Worm (Caenorhabditis elegans) whole organism, L4 larva: ENCODE results near the gene ZK1086.2.

Experiments used
- D1046.2 ChIP-seq: fragments of 200-800 bp; sonication (Bioruptor generic); IDR thresholded peaks from 2 replicates; pipeline ENCODE4 v1.3.6; 2022; ENCODE audit warnings: missing genetic modification characterization, missing compliant biosample characterization
- F10B5.3 ChIP-seq: sonication (generic microtip); optimal IDR thresholded peaks from 2 replicates; lab custom pipeline; 2016; ENCODE audit warnings: mild to moderate bottlenecking, missing genetic modification characterization, missing compliant biosample characterization
- Y105C5A.15 ChIP-seq: fragments of 200-800 bp; sonication (Bioruptor generic); IDR thresholded peaks from 2 replicates; pipeline ENCODE4 v1.3.6; 2022; ENCODE audit warnings: missing genetic modification characterization, missing compliant biosample characterization
- aha-1 ChIP-seq: fragments of 150-350 bp; peaks from one replicate; lab custom pipeline; 2014; ENCODE audit warnings: missing biosample characterization, missing genetic modification characterization
- arid-1 ChIP-seq: fragments of 200-800 bp; sonication (Bioruptor generic); conservative IDR thresholded peaks from 2 replicates; pipeline ENCODE4 v1.3.6; 2022; ENCODE audit warnings: missing genetic modification reagents, missing genetic modification characterization, missing compliant biosample characterization
- ceh-44 ChIP-seq: fragments of 200-800 bp; sonication (Bioruptor generic); IDR thresholded peaks from 2 replicates; pipeline ENCODE4 v1.3.6; 2022; ENCODE audit warnings: missing genetic modification reagents, missing genetic modification characterization, missing compliant biosample characterization
- ces-1 ChIP-seq: fragments of 150-350 bp; sonication (generic microtip); optimal IDR thresholded peaks from 4 replicates; lab custom pipeline; 2014; ENCODE audit warnings: missing biosample characterization, missing genetic modification reagents, missing genetic modification characterization
- ctbp-1 ChIP-seq: fragments of 200-800 bp; sonication (Bioruptor generic); IDR thresholded peaks from 2 replicates; pipeline ENCODE4 v1.3.6; 2022; ENCODE audit warnings: missing genetic modification reagents, missing genetic modification characterization, missing compliant biosample characterization
- daf-16 ChIP-seq, 3 experiments: sonication (generic microtip); optimal IDR thresholded peaks; 2 replicates each; lab custom pipeline; 2016 to 2017; ENCODE audit warnings: missing genetic modification characterization in 3 of 3, missing genetic modification reagents in 3 of 3, mild to moderate bottlenecking in 2 of 3, missing compliant biosample characterization in 2 of 3, missing biosample characterization in 1 of 3, moderate library complexity in 1 of 3
- daf-8 ChIP-seq: fragments of 200-800 bp; sonication (Bioruptor generic); IDR thresholded peaks from 2 replicates; pipeline ENCODE4 v1.3.6; 2022; ENCODE audit warnings: missing genetic modification characterization, missing compliant biosample characterization
- dmd-6 ChIP-seq: fragments of 200-800 bp; sonication (Bioruptor generic); IDR thresholded peaks from 2 replicates; pipeline ENCODE4 v1.3.6; 2022; ENCODE audit warnings: missing genetic modification reagents, missing genetic modification characterization, missing compliant biosample characterization
- dmd-8 ChIP-seq: fragments of 200-800 bp; sonication (Bioruptor generic); IDR thresholded peaks from 2 replicates; pipeline ENCODE4 v1.3.6; 2022; ENCODE audit warnings: missing genetic modification characterization, missing compliant biosample characterization
- dmd-9 ChIP-seq: fragments of 200-800 bp; sonication (Bioruptor generic); IDR thresholded peaks from 2 replicates; pipeline ENCODE4 v1.3.6; 2022; ENCODE audit warnings: missing genetic modification reagents, missing genetic modification characterization, missing compliant biosample characterization
- duxl-1 ChIP-seq: sonication (generic microtip); optimal IDR thresholded peaks from 2 replicates; lab custom pipeline; 2016; ENCODE audit warnings: mild to moderate bottlenecking, missing genetic modification characterization, moderate library complexity, missing compliant biosample characterization; ENCODE audit not compliant: poor library complexity
- dve-1 ChIP-seq: sonication (generic microtip); optimal IDR thresholded peaks from 2 replicates; lab custom pipeline; 2017; ENCODE audit warnings: antibody characterized with exemption, mild to moderate bottlenecking, missing genetic modification characterization, missing compliant biosample characterization; ENCODE audit not compliant: insufficient read depth
- egl-27 ChIP-seq: sonication (generic microtip); optimal IDR thresholded peaks from 3 replicates; lab custom pipeline; 2017; ENCODE audit warnings: missing biosample characterization, missing genetic modification reagents, missing genetic modification characterization
- fkh-10 ChIP-seq: fragments of 150-350 bp; optimal IDR thresholded peaks from 2 replicates; lab custom pipeline; 2014; ENCODE audit warnings: missing biosample characterization, missing genetic modification reagents, missing genetic modification characterization
- hif-1 ChIP-seq, 2 experiments: sonication (generic microtip); optimal IDR thresholded peaks; 2 replicates each; lab custom pipeline; 2016 to 2017; ENCODE audit warnings: missing compliant biosample characterization in 2 of 2, missing genetic modification characterization in 2 of 2, missing genetic modification reagents in 2 of 2, missing genotype in 2 of 2, mild to moderate bottlenecking in 1 of 2
- hlh-30 ChIP-seq: sonication (generic microtip); optimal IDR thresholded peaks from 2 replicates; lab custom pipeline; 2017; ENCODE audit warnings: antibody characterized with exemption, mild to moderate bottlenecking, missing genetic modification characterization, missing compliant biosample characterization; ENCODE audit not compliant: insufficient read depth
- hmg-1.1 ChIP-seq: fragments of 200-800 bp; sonication (Bioruptor generic); IDR thresholded peaks from 2 replicates; pipeline ENCODE4 v1.3.6; 2022; ENCODE audit warnings: missing genetic modification reagents, missing genetic modification characterization, missing compliant biosample characterization
- lim-7 ChIP-seq: fragments of 200-800 bp; sonication (Bioruptor generic); IDR thresholded peaks from 2 replicates; pipeline ENCODE4 v1.3.6; 2022; ENCODE audit warnings: missing genetic modification characterization, missing compliant biosample characterization
- lin-13 ChIP-seq: fragments of 150-350 bp; optimal IDR thresholded peaks from 2 replicates; lab custom pipeline; 2014; ENCODE audit warnings: missing biosample characterization, missing genetic modification reagents, missing genetic modification characterization
- lsy-2 ChIP-seq, 2 experiments: fragments of 150-350 bp in 1 of 2; sonication (generic microtip) in 1 of 2; optimal IDR thresholded peaks; 2 replicates each; lab custom pipeline; 2014 to 2017; ENCODE audit warnings: missing biosample characterization in 2 of 2, missing genetic modification characterization in 2 of 2
- mdt-29 ChIP-seq: fragments of 200-800 bp; sonication (Bioruptor generic); IDR thresholded peaks from 2 replicates; pipeline ENCODE4 v1.3.6; 2022; ENCODE audit warnings: missing genetic modification reagents, missing genetic modification characterization, missing compliant biosample characterization
- nhr-11 ChIP-seq: fragments of 150-350 bp; optimal IDR thresholded peaks from 2 replicates; lab custom pipeline; 2014; ENCODE audit warnings: missing biosample characterization, missing genetic modification characterization
- nhr-111 ChIP-seq: fragments of 200-800 bp; sonication (Bioruptor generic); optimal IDR thresholded peaks from 2 replicates; lab custom pipeline; 2018; ENCODE audit warnings: mild to moderate bottlenecking, missing genetic modification characterization, missing compliant biosample characterization
- nhr-25 ChIP-seq: sonication (generic microtip); optimal IDR thresholded peaks from 2 replicates; lab custom pipeline; 2017; ENCODE audit warnings: missing genetic modification characterization, mild to moderate bottlenecking, missing compliant biosample characterization, antibody characterized with exemption, moderate library complexity, borderline replicate concordance; ENCODE audit not compliant: insufficient read depth
- nhr-28 ChIP-seq: fragments of 150-350 bp; optimal IDR thresholded peaks from 2 replicates; lab custom pipeline; 2014; ENCODE audit warnings: missing biosample characterization, missing genetic modification characterization
- pha-4 ChIP-seq, 2 experiments: fragments of 150-350 bp in 1 of 2; fragments of 200-800 bp in 1 of 2; sonication (Bioruptor generic) in 1 of 2; IDR thresholded peaks in 1 of 2; optimal IDR thresholded peaks in 1 of 2; 2 replicates each; pipeline versions ENCODE4 v1.3.6 to Lab custom; 2014 to 2022; ENCODE audit warnings: missing genetic modification characterization in 2 of 2, missing genetic modification reagents in 2 of 2, missing biosample characterization in 1 of 2, missing compliant biosample characterization in 1 of 2
- pqm-1 ChIP-seq: sonication (generic microtip); optimal IDR thresholded peaks from 2 replicates; lab custom pipeline; 2017; ENCODE audit warnings: missing biosample characterization, missing genetic modification characterization
- rbr-2 ChIP-seq: sonication (generic microtip); optimal IDR thresholded peaks from 2 replicates; lab custom pipeline; 2016; ENCODE audit warnings: missing genotype, missing genetic modification characterization, missing compliant biosample characterization
- skn-1 ChIP-seq: fragments of 150-350 bp; optimal IDR thresholded peaks from 2 replicates; lab custom pipeline; 2014; ENCODE audit warnings: missing biosample characterization, missing genetic modification characterization
- snpc-1.2 ChIP-seq: fragments of 200-800 bp; sonication (Bioruptor generic); IDR thresholded peaks from 2 replicates; pipeline ENCODE4 v1.3.6; 2022; ENCODE audit warnings: missing genetic modification reagents, missing genetic modification characterization, missing compliant biosample characterization
- unc-62 ChIP-seq, 3 experiments: fragments of 150-350 bp in 1 of 3; sonication (generic microtip); optimal IDR thresholded peaks in 2 of 3; peaks in 1 of 3; 1 replicate in 1 of 3; 2 replicates in 2 of 3; lab custom pipeline; 2014 to 2017; ENCODE audit warnings: missing biosample characterization in 3 of 3, missing genetic modification characterization in 3 of 3, missing genetic modification reagents in 3 of 3, missing genotype in 1 of 3
- zag-1 ChIP-seq: fragments of 150-350 bp; optimal IDR thresholded peaks from 2 replicates; lab custom pipeline; 2014; ENCODE audit warnings: missing biosample characterization, missing genetic modification characterization

The ZK1086.2 gene

ce11 chrX:13823482-13823881 lies 30.1 kb upstream of the ZK1086.2 start, which contains the start of gene twk-23:
Gene twk-23, minus strand, starts transcription at chrX:13823582.
- no peak for TF ChIP-seq nhr-25
- TF ChIP-seq nhr-111 (GFP tag; lab: Kevin White, UChicago), result no peak
- TF ChIP-seq unc-62 (GFP tag; optimal IDR thresholded peaks at IDR 0.05 in 1 of 2; lab: Kevin White, UChicago), result peak in 1 of 2 experiments; percentile 12
- no peak for TF ChIP-seq unc-62 (tag; optimal IDR thresholded peaks at IDR 0.05; lab: Kevin White, UChicago)
- peak; percentile 3 for TF ChIP-seq aha-1

DNA sequence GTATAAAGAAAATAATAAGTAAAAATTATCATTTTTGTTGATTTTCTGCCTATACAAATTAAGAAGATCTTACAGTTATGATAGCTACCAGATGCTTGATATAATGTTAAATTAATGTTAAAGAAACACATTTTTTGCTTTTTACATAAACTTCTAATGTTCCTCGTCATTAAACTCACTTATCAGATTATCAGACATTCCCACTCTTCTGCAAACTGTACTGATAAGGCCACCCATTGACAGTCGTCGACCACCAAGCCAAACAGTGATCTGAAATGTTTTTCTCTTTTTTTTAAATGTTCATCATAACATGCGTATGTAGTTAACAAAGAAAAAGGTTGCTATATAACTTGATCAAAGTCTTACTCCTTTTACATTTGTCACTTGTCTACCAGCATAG lies 25.4 kb upstream of the ZK1086.2 start:
- TF ChIP-seq aha-1, result peak; percentile 85
- no peak for TF ChIP-seq rbr-2 (tag; lab: Kevin White, UChicago)
- TF ChIP-seq arid-1 (GFP tag; lab: Robert Waterston, UW), result no peak
- no peak for TF ChIP-seq egl-27
- TF ChIP-seq pqm-1 (tag; lab: Kevin White, UChicago), result peak; percentile 55

- TF ChIP-seq fkh-10 (peak; percentile 2), zag-1 (tag; lab: Kevin White, UChicago) (no peak), lin-13 (no peak), unc-62 (GFP tag; optimal IDR thresholded peaks at IDR 0.05 in 1 of 2; lab: Kevin White, UChicago) (no peak), unc-62 (tag; optimal IDR thresholded peaks at IDR 0.05; lab: Kevin White, UChicago) (no peak), nhr-11 (tag; lab: Kevin White, UChicago) (no peak), mdt-29 (GFP tag; lab: Robert Waterston, UW) (no peak), hlh-30 (no peak), dmd-8 (GFP tag; lab: Robert Waterston, UW) (no peak), ces-1 (GFP tag; lab: Kevin White, UChicago) (no peak), dve-1 (tag; lab: Kevin White, UChicago) (no peak), hmg-1.1 (GFP tag; lab: Robert Waterston, UW) (0 out of 2 replicates have a peak, but pooled peaks have one; percentile 20), hif-1 (tag; optimal IDR thresholded peaks at IDR 0.05; lab: Kevin White, UChicago) (peak in 1 of 2 experiments; percentile 24), D1046.2 (GFP tag; lab: Robert Waterston, UW) (no peak), duxl-1 (tag; lab: Kevin White, UChicago) (no peak), ceh-44 (GFP tag; lab: Robert Waterston, UW) (no peak), dmd-6 (GFP tag; lab: Robert Waterston, UW) (0 out of 2 replicates have a peak, but pooled peaks have one; percentile 5), daf-16 (GFP tag; optimal IDR thresholded peaks at IDR 0.05; lab: Kevin White, UChicago) (peak in 1 of 2 experiments; percentile 22), daf-16 (tag; optimal IDR thresholded peaks at IDR 0.05; lab: Kevin White, UChicago) (no peak)
Measured at ce11 chrX:13811929-13812328, 18.5 kb upstream of the ZK1086.2 start.

ce11 chrX:13811156-13811555 lies 17.7 kb upstream of the ZK1086.2 start:
- no peak for TF ChIP-seq daf-8 (GFP tag; lab: Robert Waterston, UW)
- TF ChIP-seq dmd-6 (GFP tag; lab: Robert Waterston, UW), result peak; percentile 27

DNA sequence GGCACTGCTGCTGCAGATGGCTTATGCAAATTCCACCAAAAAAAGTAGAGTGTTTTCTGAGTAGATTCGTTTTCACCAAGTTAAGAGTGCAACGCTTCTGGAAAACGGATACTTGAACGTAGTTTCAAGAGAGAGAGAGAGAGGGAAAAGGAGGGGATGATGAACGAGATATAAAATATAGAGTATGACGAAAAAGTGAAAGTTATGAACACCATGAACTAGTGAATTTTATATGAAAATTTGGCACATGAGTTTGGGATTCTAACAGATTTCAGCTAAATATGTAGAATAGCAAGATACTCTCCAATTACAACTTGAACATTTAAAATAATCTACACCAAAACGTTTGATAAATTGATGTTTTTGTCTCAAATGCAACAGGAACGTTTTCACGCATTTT lies 16.3 kb upstream of the ZK1086.2 start, which contains the start of gene obr-3:
obr-3 (minus strand) TSS at position 101 of the 400 bp plus-strand sequence.
- TF ChIP-seq lsy-2 (tag; optimal IDR thresholded peaks at IDR 0.05; lab: Kevin White, UChicago), result no peak
- no peak for TF ChIP-seq fkh-10
- TF ChIP-seq ctbp-1, result no peak
- TF ChIP-seq pha-4 (GFP tag; IDR thresholded peaks at IDR 0.05; lab: Robert Waterston, UW), result no peak
- no peak for TF ChIP-seq pha-4 (tag; optimal IDR thresholded peaks at IDR 0.05; lab: Kevin White, UChicago)
- TF ChIP-seq aha-1, result no peak
- no peak for TF ChIP-seq F10B5.3 (tag; lab: Kevin White, UChicago)
- no peak for TF ChIP-seq Y105C5A.15 (GFP tag; lab: Robert Waterston, UW)
- TF ChIP-seq dmd-9 (GFP tag; lab: Robert Waterston, UW), result no peak
- no peak for TF ChIP-seq nhr-11 (tag; lab: Kevin White, UChicago)
- no peak for TF ChIP-seq ces-1 (GFP tag; lab: Kevin White, UChicago)
- no peak for TF ChIP-seq skn-1
- TF ChIP-seq nhr-28 (tag; lab: Kevin White, UChicago), result no peak
- no peak for TF ChIP-seq lim-7 (GFP tag; lab: Robert Waterston, UW)
- no peak for TF ChIP-seq snpc-1.2 (GFP tag; lab: Robert Waterston, UW)
